Fruit fly (Drosophila melanogaster) whole organism, prepupa: ENCODE measurements around the gene axo.
A peak's percentile ranks its signal among the peaks of the same experiment; 100 is the strongest.

Experiments used
- Blimp-1 ChIP-seq: fragments of 200-800 bp; sonication (Bioruptor generic); optimal IDR thresholded peaks from 3 replicates; lab custom pipeline; 2017; ENCODE audit warnings: missing biosample characterization, missing genetic modification characterization, mild to moderate bottlenecking, moderate library complexity, missing genetic modification reagents
- CG10631 ChIP-seq: fragments of 200-800 bp; sonication (Bioruptor generic); optimal IDR thresholded peaks from 2 replicates; lab custom pipeline; 2016; ENCODE audit warnings: missing biosample characterization, missing genetic modification characterization
- CG11294 ChIP-seq: fragments of 200-800 bp; sonication (Bioruptor generic); IDR thresholded peaks from 2 replicates; pipeline ENCODE4 v1.3.6; 2022; ENCODE audit warnings: missing biosample characterization, missing genetic modification characterization
- CG11762 ChIP-seq: fragments of 200-800 bp; sonication (Bioruptor generic); optimal IDR thresholded peaks from 3 replicates; lab custom pipeline; 2016; ENCODE audit warnings: missing biosample characterization, missing genetic modification characterization; ENCODE audit not compliant: insufficient read depth
- CG11902 ChIP-seq: fragments of 200-800 bp; sonication (Bioruptor generic); optimal IDR thresholded peaks from 3 replicates; lab custom pipeline; 2016; ENCODE audit warnings: missing biosample characterization, missing genetic modification characterization
- CG15336 ChIP-seq: fragments of 200-800 bp; sonication (Bioruptor generic); IDR thresholded peaks from 2 replicates; pipeline ENCODE4 v1.3.6; 2022; ENCODE audit warnings: missing biosample characterization, missing genetic modification characterization
- CG16779 ChIP-seq: fragments of 200-800 bp; sonication (Bioruptor generic); optimal IDR thresholded peaks from 3 replicates; lab custom pipeline; 2017; ENCODE audit warnings: missing biosample characterization, mild to moderate bottlenecking, missing genetic modification characterization
- CG3032 ChIP-seq: fragments of 200-800 bp; optimal IDR thresholded peaks from 2 replicates; lab custom pipeline; 2019; ENCODE audit warnings: missing biosample characterization, mild to moderate bottlenecking, missing genetic modification characterization, moderate library complexity
- CG31627 ChIP-seq: fragments of 200-800 bp; sonication (Bioruptor generic); optimal IDR thresholded peaks from 3 replicates; lab custom pipeline; 2016; ENCODE audit warnings: missing biosample characterization, missing genetic modification characterization
- CG32006 ChIP-seq: fragments of 200-800 bp; sonication (Bioruptor generic); optimal IDR thresholded peaks from 3 replicates; lab custom pipeline; 2017; ENCODE audit warnings: missing biosample characterization, mild to moderate bottlenecking, missing genetic modification characterization
- CG3919 ChIP-seq: fragments of 200-800 bp; sonication (Bioruptor generic); optimal IDR thresholded peaks from 3 replicates; lab custom pipeline; 2016; ENCODE audit warnings: missing biosample characterization, missing genetic modification characterization
- CG4318 ChIP-seq: fragments of 200-800 bp; sonication (Bioruptor generic); optimal IDR thresholded peaks from 3 replicates; lab custom pipeline; 2017; ENCODE audit warnings: missing biosample characterization, mild to moderate bottlenecking, missing genetic modification characterization
- CG6276 ChIP-seq: fragments of 200-800 bp; sonication (Bioruptor generic); optimal IDR thresholded peaks from 2 replicates; lab custom pipeline; 2017; ENCODE audit warnings: missing biosample characterization, mild to moderate bottlenecking, missing genetic modification characterization
- CG6792 ChIP-seq: fragments of 200-800 bp; sonication (Bioruptor generic); optimal IDR thresholded peaks from 3 replicates; lab custom pipeline; 2016; ENCODE audit warnings: missing biosample characterization, missing genetic modification characterization
- CG6808 ChIP-seq: fragments of 200-800 bp; sonication (Bioruptor generic); optimal IDR thresholded peaks from 3 replicates; lab custom pipeline; 2017; ENCODE audit warnings: missing biosample characterization, missing genetic modification characterization, mild to moderate bottlenecking, moderate library complexity, missing genetic modification reagents
- CG7368 ChIP-seq: fragments of 200-800 bp; sonication (Bioruptor generic); optimal IDR thresholded peaks from 3 replicates; lab custom pipeline; 2016; ENCODE audit warnings: missing biosample characterization, missing genetic modification characterization
- CG8119 ChIP-seq: fragments of 200-800 bp; sonication (Bioruptor generic); IDR thresholded peaks from 3 replicates; pipeline ENCODE4 v1.3.6; 2022; ENCODE audit warnings: missing biosample characterization, missing genetic modification characterization
- CG8632 ChIP-seq: fragments of 200-800 bp; sonication (Bioruptor generic); optimal IDR thresholded peaks from 3 replicates; lab custom pipeline; 2016; ENCODE audit warnings: missing biosample characterization, missing genetic modification characterization
- CG9139 ChIP-seq: fragments of 200-800 bp; sonication (Bioruptor generic); optimal IDR thresholded peaks from 3 replicates; lab custom pipeline; 2017; ENCODE audit warnings: missing biosample characterization, mild to moderate bottlenecking, missing genetic modification characterization
- Eip75B ChIP-seq: fragments of 200-800 bp; sonication (Bioruptor generic); optimal IDR thresholded peaks from 3 replicates; lab custom pipeline; 2016; ENCODE audit warnings: missing biosample characterization, missing genetic modification characterization
- Eip78C ChIP-seq: fragments of 200-800 bp; sonication (Bioruptor generic); peaks from one replicate; lab custom pipeline; 2016; ENCODE audit warnings: missing biosample characterization, missing genetic modification characterization
- Ets21C ChIP-seq: fragments of 200-800 bp; sonication (Bioruptor generic); optimal IDR thresholded peaks from 3 replicates; lab custom pipeline; 2016; ENCODE audit warnings: missing biosample characterization, missing genetic modification characterization
- Gug ChIP-seq: fragments of 200-800 bp; sonication (Bioruptor generic); IDR thresholded peaks from 2 replicates; pipeline ENCODE4 v1.3.6; 2022; ENCODE audit warnings: missing biosample characterization, missing genetic modification characterization
- Hr38 ChIP-seq: sonication (Bioruptor generic); optimal IDR thresholded peaks from 2 replicates; lab custom pipeline; 2016; ENCODE audit warnings: missing biosample characterization, missing genetic modification characterization
- Hr39 ChIP-seq: fragments of 200-800 bp; sonication (Bioruptor generic); optimal IDR thresholded peaks from 2 replicates; lab custom pipeline; 2016; ENCODE audit warnings: missing biosample characterization, missing genetic modification characterization
- Hr4 ChIP-seq: fragments of 200-800 bp; sonication (Bioruptor generic); optimal IDR thresholded peaks from 3 replicates; lab custom pipeline; 2016; ENCODE audit warnings: missing biosample characterization, missing genetic modification characterization
- Lpt ChIP-seq: fragments of 200-800 bp; sonication (Bioruptor generic); optimal IDR thresholded peaks from 3 replicates; lab custom pipeline; 2016; ENCODE audit warnings: missing biosample characterization, missing genetic modification characterization
- Met ChIP-seq: fragments of 200-800 bp; sonication (Bioruptor generic); optimal IDR thresholded peaks from 3 replicates; lab custom pipeline; 2016; ENCODE audit warnings: missing biosample characterization, missing genetic modification characterization
- OdsH ChIP-seq: fragments of 200-800 bp; sonication (Bioruptor generic); optimal IDR thresholded peaks from 3 replicates; lab custom pipeline; 2016; ENCODE audit warnings: missing biosample characterization, missing genetic modification characterization
- Smox ChIP-seq: fragments of 200-800 bp; sonication (Bioruptor generic); optimal IDR thresholded peaks from 3 replicates; lab custom pipeline; 2016; ENCODE audit warnings: missing biosample characterization, missing genetic modification characterization
- Sox102F ChIP-seq: fragments of 200-800 bp; sonication (Bioruptor generic); optimal IDR thresholded peaks from 2 replicates; lab custom pipeline; 2016; ENCODE audit warnings: missing biosample characterization, mild to moderate bottlenecking, missing genetic modification characterization
- Sox14 ChIP-seq: fragments of 200-800 bp; sonication (Bioruptor generic); optimal IDR thresholded peaks from 3 replicates; lab custom pipeline; 2016; ENCODE audit warnings: missing biosample characterization, missing genetic modification characterization
- achi ChIP-seq: fragments of 200-800 bp; sonication (Bioruptor generic); optimal IDR thresholded peaks from 3 replicates; lab custom pipeline; 2016; ENCODE audit warnings: missing biosample characterization, missing genetic modification characterization
- acj6 ChIP-seq: fragments of 200-800 bp; sonication (Bioruptor generic); optimal IDR thresholded peaks from 3 replicates; lab custom pipeline; 2016; ENCODE audit warnings: missing biosample characterization, missing genetic modification characterization
- cyc ChIP-seq: fragments of 200-800 bp; sonication (Bioruptor generic); optimal IDR thresholded peaks from 3 replicates; lab custom pipeline; 2016; ENCODE audit warnings: missing biosample characterization, missing genetic modification characterization
- dac ChIP-seq: fragments of 200-800 bp; sonication (Bioruptor generic); optimal IDR thresholded peaks from 2 replicates; lab custom pipeline; 2017; ENCODE audit warnings: missing biosample characterization, mild to moderate bottlenecking, missing genetic modification characterization
- dsx ChIP-seq: fragments of 200-800 bp; optimal IDR thresholded peaks from 3 replicates; lab custom pipeline; 2019; ENCODE audit warnings: missing biosample characterization, mild to moderate bottlenecking, missing genetic modification characterization, moderate library complexity; ENCODE audit not compliant: poor library complexity, severe bottlenecking
- eg ChIP-seq: fragments of 200-800 bp; sonication (Bioruptor generic); IDR thresholded peaks from 3 replicates; pipeline ENCODE4 v1.3.6; 2022; ENCODE audit warnings: missing biosample characterization, missing genetic modification characterization
- esn ChIP-seq: fragments of 200-800 bp; sonication (Bioruptor generic); optimal IDR thresholded peaks from 2 replicates; lab custom pipeline; 2016; ENCODE audit warnings: missing biosample characterization, mild to moderate bottlenecking, missing genetic modification characterization, moderate library complexity
- fd59A ChIP-seq: fragments of 200-800 bp; sonication (Bioruptor generic); optimal IDR thresholded peaks from 2 replicates; lab custom pipeline; 2017; ENCODE audit warnings: missing biosample characterization, mild to moderate bottlenecking, missing genetic modification characterization, missing genetic modification reagents
- net ChIP-seq: fragments of 200-800 bp; sonication (Bioruptor generic); optimal IDR thresholded peaks from 3 replicates; lab custom pipeline; 2016; ENCODE audit warnings: missing biosample characterization, missing genetic modification characterization
- pdm3 ChIP-seq: fragments of 200-800 bp; sonication (Bioruptor generic); optimal IDR thresholded peaks from 3 replicates; lab custom pipeline; 2016; ENCODE audit warnings: missing biosample characterization, missing genetic modification characterization
- salr ChIP-seq, 2 experiments: fragments of 200-800 bp; sonication (Bioruptor generic); optimal IDR thresholded peaks; 3 replicates each; lab custom pipeline; 2016 to 2018; ENCODE audit warnings: missing biosample characterization in 2 of 2, missing genetic modification characterization in 2 of 2, mild to moderate bottlenecking in 1 of 2
- spab ChIP-seq: fragments of 200-800 bp; sonication (Bioruptor generic); optimal IDR thresholded peaks from 2 replicates; lab custom pipeline; 2017; ENCODE audit warnings: missing biosample characterization, mild to moderate bottlenecking, missing genetic modification characterization, missing genetic modification reagents
- ss ChIP-seq, 2 experiments: fragments of 200-800 bp; sonication (Bioruptor generic); optimal IDR thresholded peaks; 2 replicates in 1 of 2; 3 replicates in 1 of 2; lab custom pipeline; 2017 to 2018; ENCODE audit warnings: mild to moderate bottlenecking in 2 of 2, missing biosample characterization in 2 of 2, missing genetic modification characterization in 2 of 2, moderate library complexity in 1 of 2
- svp ChIP-seq: fragments of 200-800 bp; sonication (Bioruptor generic); peaks from one replicate; lab custom pipeline; 2016; ENCODE audit warnings: missing biosample characterization, missing genetic modification characterization
- topi ChIP-seq: fragments of 200-800 bp; sonication (Bioruptor generic); optimal IDR thresholded peaks from 3 replicates; lab custom pipeline; 2016; ENCODE audit warnings: missing biosample characterization, missing genetic modification characterization
- vri ChIP-seq: fragments of 200-800 bp; sonication (Bioruptor generic); optimal IDR thresholded peaks from 3 replicates; lab custom pipeline; 2016; ENCODE audit warnings: missing biosample characterization, mild to moderate bottlenecking, missing genetic modification characterization

Gene axo

DNA sequence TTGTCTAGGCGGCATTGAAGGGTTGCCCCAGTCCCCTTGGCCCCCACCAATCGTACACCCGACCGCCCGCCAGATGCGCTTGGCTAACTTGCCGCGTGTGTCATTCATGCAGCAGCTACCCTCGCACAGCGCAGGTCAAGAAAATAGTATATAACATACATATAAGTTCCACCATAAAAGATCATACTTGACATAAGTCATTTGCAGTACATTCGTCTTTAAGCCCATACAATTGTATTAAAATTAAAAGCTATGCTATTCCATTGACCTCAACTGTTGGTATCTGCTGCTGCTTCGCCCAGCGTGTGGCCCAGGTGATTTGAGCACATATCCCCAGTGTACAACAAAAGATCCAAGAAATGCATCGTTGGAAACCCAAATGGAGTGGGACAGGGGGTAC, 75.8 kb downstream of the axo start (continued):
- TF ChIP-seq achi, result peak; percentile 82
- TF ChIP-seq eg, result peak; percentile 93
- TF ChIP-seq CG11902 (GFP tag; lab: Kevin White, UChicago), result peak; percentile 64
- peak; percentile 67 for TF ChIP-seq dac (GFP tag; lab: Kevin White, UChicago)
- peak; percentile 73 for TF ChIP-seq cyc (GFP tag; lab: Kevin White, UChicago)
- TF ChIP-seq Eip75B (GFP tag; lab: Kevin White, UChicago), result peak; percentile 85
- TF ChIP-seq CG10631, result peak; percentile 82
- TF ChIP-seq salr (GFP tag; optimal IDR thresholded peaks at IDR 0.05; lab: Kevin White, UChicago), result peak; percentile 62 to 79
- peak; percentile 83 for TF ChIP-seq Sox14 (GFP tag; lab: Kevin White, UChicago)
- TF ChIP-seq spab (GFP tag; lab: Kevin White, UChicago), result peak; percentile 79
- peak; percentile 81 for TF ChIP-seq svp (GFP tag; lab: Kevin White, UChicago)
- no peak for TF ChIP-seq Hr38 (GFP tag; lab: Kevin White, UChicago)

DNA sequence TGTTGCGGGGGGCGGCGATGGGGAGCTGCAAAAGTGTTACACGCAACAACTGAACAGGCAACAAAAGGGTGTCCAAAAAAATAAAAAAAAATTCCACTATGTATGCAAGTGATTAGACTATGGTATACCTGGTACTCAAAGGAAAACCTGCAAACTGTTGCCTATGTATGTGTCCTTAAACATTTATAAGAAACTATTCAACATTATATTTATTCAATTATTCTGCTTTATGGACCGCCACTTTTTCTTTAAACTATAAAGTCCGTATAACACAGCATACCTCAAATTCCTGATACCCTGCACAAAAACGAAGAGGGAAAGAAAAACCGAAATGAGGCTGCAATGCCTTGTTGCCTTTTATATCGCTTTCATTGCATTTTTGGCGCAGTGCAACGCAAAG, 79.5 kb downstream of the axo start:
- TF ChIP-seq CG16779 (tag; lab: Kevin White, UChicago), result no peak
- TF ChIP-seq topi, result peak; percentile 60
- peak; percentile 68 for TF ChIP-seq CG10631
- TF ChIP-seq Met (GFP tag; lab: Kevin White, UChicago), result peak; percentile 60
- peak; percentile 59 for TF ChIP-seq Smox
- peak; percentile 16 for TF ChIP-seq vri (GFP tag; lab: Kevin White, UChicago)
- peak; percentile 25 to 26 for TF ChIP-seq ss (GFP tag; optimal IDR thresholded peaks at IDR 0.05; lab: Kevin White, UChicago)
- TF ChIP-seq CG6792 (GFP tag; lab: Kevin White, UChicago), result peak; percentile 57
- peak; percentile 71 for TF ChIP-seq CG6276 (GFP tag; lab: Kevin White, UChicago)
- peak; percentile 84 for TF ChIP-seq svp (GFP tag; lab: Kevin White, UChicago)
- TF ChIP-seq dsx (GFP tag; lab: Kevin White, UChicago), result peak; percentile 19
- TF ChIP-seq CG7368 (GFP tag; lab: Kevin White, UChicago), result peak; percentile 55
- peak; percentile 78 for TF ChIP-seq net (GFP tag; lab: Kevin White, UChicago)
- TF ChIP-seq Sox102F (GFP tag; lab: Kevin White, UChicago), result peak; percentile 65
- TF ChIP-seq salr (GFP tag; optimal IDR thresholded peaks at IDR 0.05; lab: Kevin White, UChicago), result peak in 1 of 2 experiments; percentile 67
- TF ChIP-seq CG3032 (tag; lab: Kevin White, UChicago), result peak; percentile 47
- peak; percentile 60 for TF ChIP-seq Hr39 (GFP tag; lab: Kevin White, UChicago)
- TF ChIP-seq Gug (GFP tag; lab: Robert Waterston, UW), result peak; percentile 72
- TF ChIP-seq CG8119 (GFP tag; lab: Robert Waterston, UW), result peak; percentile 81
- peak; percentile 25 for TF ChIP-seq fd59A (GFP tag; lab: Kevin White, UChicago)
- TF ChIP-seq Hr38 (GFP tag; lab: Kevin White, UChicago), result no peak
- no peak for TF ChIP-seq Ets21C (GFP tag; lab: Kevin White, UChicago)
- TF ChIP-seq CG9139 (GFP tag; lab: Kevin White, UChicago), result no peak
- peak; percentile 74 for TF ChIP-seq CG11294 (GFP tag; lab: Robert Waterston, UW)
- TF ChIP-seq spab (GFP tag; lab: Kevin White, UChicago), result peak; percentile 25
- peak; percentile 15 for TF ChIP-seq Blimp-1
- TF ChIP-seq eg, result peak; percentile 90
- TF ChIP-seq CG11762 (GFP tag; lab: Kevin White, UChicago), result peak; percentile 53
- TF ChIP-seq CG31627, result peak; percentile 68
- TF ChIP-seq CG8632, result peak; percentile 44
- TF ChIP-seq cyc (GFP tag; lab: Kevin White, UChicago), result peak; percentile 71
- peak; percentile 87 for TF ChIP-seq Hr4 (GFP tag; lab: Kevin White, UChicago)
- TF ChIP-seq esn (GFP tag; lab: Kevin White, UChicago), result peak; percentile 70
- peak; percentile 84 for TF ChIP-seq CG15336 (GFP tag; lab: Robert Waterston, UW)
- peak; percentile 83 for TF ChIP-seq Eip78C
- peak; percentile 55 for TF ChIP-seq CG4318
- peak; percentile 49 for TF ChIP-seq Sox14 (GFP tag; lab: Kevin White, UChicago)
- peak; percentile 51 for TF ChIP-seq Eip75B (GFP tag; lab: Kevin White, UChicago)
- TF ChIP-seq CG11902 (GFP tag; lab: Kevin White, UChicago), result peak; percentile 63
- TF ChIP-seq acj6 (GFP tag; lab: Kevin White, UChicago), result peak; percentile 69
- TF ChIP-seq CG6808, result peak; percentile 43
- TF ChIP-seq CG32006 (GFP tag; lab: Kevin White, UChicago), result peak; percentile 83
- TF ChIP-seq pdm3 (GFP tag; lab: Kevin White, UChicago), result peak; percentile 78
- peak; percentile 54 for TF ChIP-seq Lpt (GFP tag; lab: Kevin White, UChicago)
- peak; percentile 74 for TF ChIP-seq OdsH (GFP tag; lab: Kevin White, UChicago)
- peak; percentile 48 for TF ChIP-seq dac (GFP tag; lab: Kevin White, UChicago)
- peak; percentile 76 for TF ChIP-seq CG3919
